In genomic region chr3R:11976556-11977335, dm6 we compare ENCODE assay signal across 2 fruit fly cellular contexts.
TF ChIP-seq lines count a peak whose summit lies in the region.

TSS of gene CG10005 (minus strand) at chr3R:11977197.

TF ChIP-seq in whole organism, embryonic, 481 proteins besides CTCF, POLR2A, EP300 and RAD21 (continued from another document):
- TF ChIP-seq Jarid2 (GFP tag; optimal IDR thresholded peaks at IDR 0.05; lab: Kevin White, UChicago): peak; percentile 77
- TF ChIP-seq sens (GFP tag; lab: Kevin White, UChicago): peak; percentile 62
- TF ChIP-seq gt (GFP tag; IDR thresholded peaks at IDR 0.05; lab: Robert Waterston, UW): no peak
TF ChIP-seq in whole organism, embryonic: peak in this region for 17.

TF ChIP-seq in whole organism, prepupa, 60 proteins besides CTCF, POLR2A, EP300 and RAD21 (continued from another document):
- TF ChIP-seq CG9139 (GFP tag; optimal IDR thresholded peaks at IDR 0.05; lab: Kevin White, UChicago): peak; percentile 59
- no peak for TF ChIP-seq Sox15 (GFP tag; optimal IDR thresholded peaks at IDR 0.05; lab: Kevin White, UChicago)
- peak; percentile 49 for TF ChIP-seq Eip75B (GFP tag; optimal IDR thresholded peaks at IDR 0.05; lab: Kevin White, UChicago)
- peak; percentile 27 for TF ChIP-seq fd85E (GFP tag; optimal IDR thresholded peaks at IDR 0.05; lab: Kevin White, UChicago)
- TF ChIP-seq topi (GFP tag; optimal IDR thresholded peaks at IDR 0.05; lab: Kevin White, UChicago): peak; percentile 4
- TF ChIP-seq fkh (GFP tag; optimal IDR thresholded peaks at IDR 0.05; lab: Kevin White, UChicago): no peak
- TF ChIP-seq CG15336 (GFP tag; IDR thresholded peaks at IDR 0.05; lab: Robert Waterston, UW): no peak
- TF ChIP-seq CG8632 (GFP tag; optimal IDR thresholded peaks at IDR 0.05; lab: Kevin White, UChicago): no peak
- TF ChIP-seq fd59A (GFP tag; optimal IDR thresholded peaks at IDR 0.05; lab: Kevin White, UChicago): no peak
- TF ChIP-seq achi (GFP tag; optimal IDR thresholded peaks at IDR 0.05; lab: Kevin White, UChicago): no peak
- no peak for TF ChIP-seq Eip93F (GFP tag; optimal IDR thresholded peaks at IDR 0.05; lab: Kevin White, UChicago)
- TF ChIP-seq vri (GFP tag; optimal IDR thresholded peaks at IDR 0.05; lab: Kevin White, UChicago): peak; percentile 67
- no peak for TF ChIP-seq dac (GFP tag; optimal IDR thresholded peaks at IDR 0.05; lab: Kevin White, UChicago)
- no peak for TF ChIP-seq net (GFP tag; optimal IDR thresholded peaks at IDR 0.05; lab: Kevin White, UChicago)
- no peak for TF ChIP-seq Hr4 (GFP tag; optimal IDR thresholded peaks at IDR 0.05; lab: Kevin White, UChicago)
- TF ChIP-seq Blimp-1 (GFP tag; optimal IDR thresholded peaks at IDR 0.05; lab: Kevin White, UChicago): no peak
- TF ChIP-seq pdm3 (GFP tag; optimal IDR thresholded peaks at IDR 0.05; lab: Kevin White, UChicago): no peak
- TF ChIP-seq cyc (GFP tag; optimal IDR thresholded peaks at IDR 0.05; lab: Kevin White, UChicago): no peak
- no peak for TF ChIP-seq CG4318 (GFP tag; optimal IDR thresholded peaks at IDR 0.05; lab: Kevin White, UChicago)
- TF ChIP-seq CG1621 (tag; optimal IDR thresholded peaks at IDR 0.05; lab: Kevin White, UChicago): no peak
- TF ChIP-seq Hr38 (GFP tag; optimal IDR thresholded peaks at IDR 0.05; lab: Kevin White, UChicago): no peak
- peak; percentile 77 for TF ChIP-seq Eip78C (GFP tag; lab: Kevin White, UChicago)
- no peak for TF ChIP-seq Smox (GFP tag; optimal IDR thresholded peaks at IDR 0.05; lab: Kevin White, UChicago)
- no peak for TF ChIP-seq salr (GFP tag; optimal IDR thresholded peaks at IDR 0.05; lab: Kevin White, UChicago)
- no peak for TF ChIP-seq CG7368 (GFP tag; optimal IDR thresholded peaks at IDR 0.05; lab: Kevin White, UChicago)
- no peak for TF ChIP-seq CG31627 (GFP tag; optimal IDR thresholded peaks at IDR 0.05; lab: Kevin White, UChicago)
- TF ChIP-seq CG10631 (GFP tag; optimal IDR thresholded peaks at IDR 0.05; lab: Kevin White, UChicago): no peak
- TF ChIP-seq CG11762 (GFP tag; optimal IDR thresholded peaks at IDR 0.05; lab: Kevin White, UChicago; ENCODE audit: insufficient read depth): no peak
- no peak for TF ChIP-seq CG34406 (GFP tag; optimal IDR thresholded peaks at IDR 0.05; lab: Kevin White, UChicago)
- no peak for TF ChIP-seq OdsH (GFP tag; optimal IDR thresholded peaks at IDR 0.05; lab: Kevin White, UChicago)
- TF ChIP-seq CG6808 (GFP tag; optimal IDR thresholded peaks at IDR 0.05; lab: Kevin White, UChicago): no peak
- TF ChIP-seq Sox102F (GFP tag; optimal IDR thresholded peaks at IDR 0.05; lab: Kevin White, UChicago): peak; percentile 27
- TF ChIP-seq svp (GFP tag; lab: Kevin White, UChicago): no peak
- no peak for TF ChIP-seq Sox14 (GFP tag; optimal IDR thresholded peaks at IDR 0.05; lab: Kevin White, UChicago)
- TF ChIP-seq lz (GFP tag; optimal IDR thresholded peaks at IDR 0.05; lab: Kevin White, UChicago): no peak
